Comparison of ENCODE assay signal across 7 worm cellular contexts in the genomic region with DNA sequence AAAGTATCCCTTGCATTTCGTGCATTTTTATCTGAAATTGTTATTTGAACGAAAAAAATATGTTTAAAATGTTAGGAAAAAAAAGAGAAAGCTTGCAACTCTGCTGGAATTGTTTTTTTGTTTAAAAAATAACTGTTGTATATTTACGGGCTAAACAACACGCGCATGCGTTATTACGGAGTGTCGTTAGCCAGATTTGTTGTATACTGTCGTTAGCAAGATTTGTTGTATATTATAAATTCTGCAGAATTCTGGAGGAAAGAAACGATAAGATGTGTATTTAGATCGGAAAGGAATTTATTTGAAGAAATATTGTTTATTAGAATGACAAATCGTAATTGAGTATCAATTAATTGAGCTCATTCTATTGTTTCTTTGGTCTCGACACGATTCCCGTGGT.
TF ChIP-seq lines count a peak whose summit lies in the region.

A gene (minus strand): TSS at position 31 of the 400 bp plus-strand sequence.

TF ChIP-seq in whole organism, L1 larva, 84 proteins besides CTCF, POLR2A, EP300 and RAD21 (continues in another document):
- TF ChIP-seq ztf-11 (tag; optimal IDR thresholded peaks at IDR 0.05; lab: Kevin White, UChicago) (no peak), snpc-4 (tag; optimal IDR thresholded peaks at IDR 0.05; lab: Kevin White, UChicago) (peak; percentile 85), dpl-1 (GFP tag; optimal IDR thresholded peaks at IDR 0.05; lab: Kevin White, UChicago) (peak; percentile 24 to 64 (median 56)), lsy-2 (tag; optimal IDR thresholded peaks at IDR 0.05; lab: Kevin White, UChicago) (peak; percentile 34 to 77), C16A3.4 (tag; optimal IDR thresholded peaks at IDR 0.05; lab: Kevin White, UChicago) (peak; percentile 32), egl-27 (tag; optimal IDR thresholded peaks at IDR 0.05; lab: Kevin White, UChicago) (no peak), nhr-84 (tag; optimal IDR thresholded peaks at IDR 0.05; lab: Kevin White, UChicago) (no peak), fos-1 (tag; optimal IDR thresholded peaks at IDR 0.05; lab: Kevin White, UChicago) (no peak), ceh-82 (tag; optimal IDR thresholded peaks at IDR 0.05; lab: Kevin White, UChicago) (peak in 1 of 3 experiments; percentile 35), unc-62 (GFP tag; optimal IDR thresholded peaks at IDR 0.05; lab: Kevin White, UChicago) (no peak), skn-1 (tag; optimal IDR thresholded peaks at IDR 0.05; lab: Kevin White, UChicago) (peak; percentile 38), F16B12.6 (tag; optimal IDR thresholded peaks at IDR 0.05; lab: Kevin White, UChicago) (peak; percentile 44)

TF ChIP-seq in whole organism, L2 larva, 48 proteins besides CTCF, POLR2A, EP300 and RAD21 (continues in another document):
- TF ChIP-seq F13H6.1 (tag; optimal IDR thresholded peaks at IDR 0.05; lab: Kevin White, UChicago), result no peak
- TF ChIP-seq ceh-82 (tag; optimal IDR thresholded peaks at IDR 0.05; lab: Kevin White, UChicago), result no peak
- no peak for TF ChIP-seq unc-62 (GFP tag; optimal IDR thresholded peaks at IDR 0.05; lab: Kevin White, UChicago)
- no peak for TF ChIP-seq aly-2 (tag; optimal IDR thresholded peaks at IDR 0.05; lab: Kevin White, UChicago)
- TF ChIP-seq nhr-10 (tag; optimal IDR thresholded peaks at IDR 0.05; lab: Kevin White, UChicago), result no peak
- no peak for TF ChIP-seq mdl-1 (tag; optimal IDR thresholded peaks at IDR 0.05; lab: Kevin White, UChicago)
- no peak for TF ChIP-seq nhr-77 (tag; optimal IDR thresholded peaks at IDR 0.05; lab: Kevin White, UChicago)
- no peak for TF ChIP-seq elt-1 (tag; optimal IDR thresholded peaks at IDR 0.05; lab: Kevin White, UChicago)
- TF ChIP-seq ztf-11 (tag; optimal IDR thresholded peaks at IDR 0.05; lab: Kevin White, UChicago), result no peak
- peak; percentile 65 for TF ChIP-seq C34F6.9 (tag; optimal IDR thresholded peaks at IDR 0.05; lab: Kevin White, UChicago)
- TF ChIP-seq egl-27 (tag; optimal IDR thresholded peaks at IDR 0.05; lab: Kevin White, UChicago), result no peak
- TF ChIP-seq nhr-12 (tag; optimal IDR thresholded peaks at IDR 0.05; lab: Kevin White, UChicago), result no peak
- no peak for TF ChIP-seq elt-3 (tag; optimal IDR thresholded peaks at IDR 0.05; lab: Kevin White, UChicago)

TF ChIP-seq in whole organism, L3 larva, 47 proteins besides CTCF, POLR2A, EP300 and RAD21:
- TF ChIP-seq mdl-1 (tag; optimal IDR thresholded peaks at IDR 0.05; lab: Kevin White, UChicago), result no peak
- TF ChIP-seq nhr-25 (tag; optimal IDR thresholded peaks at IDR 0.05; lab: Kevin White, UChicago), result no peak
- TF ChIP-seq lin-15B (tag; optimal IDR thresholded peaks at IDR 0.05; lab: Kevin White, UChicago), result peak; percentile 35
- peak; percentile 28 for TF ChIP-seq hmg-11 (tag; optimal IDR thresholded peaks at IDR 0.05; lab: Kevin White, UChicago)
- TF ChIP-seq snpc-4 (tag; optimal IDR thresholded peaks at IDR 0.05; lab: Kevin White, UChicago), result peak; percentile 86
- TF ChIP-seq R02D3.7 (tag; optimal IDR thresholded peaks at IDR 0.05; lab: Kevin White, UChicago), result peak; percentile 76
- TF ChIP-seq nhr-23 (tag; optimal IDR thresholded peaks at IDR 0.05; lab: Kevin White, UChicago), result peak; percentile 49
- peak; percentile 37 for TF ChIP-seq nfya-1 (tag; optimal IDR thresholded peaks at IDR 0.05; lab: Kevin White, UChicago; ENCODE audit: insufficient read depth)

TF ChIP-seq in whole organism, L4 larva, 104 proteins besides CTCF, POLR2A, EP300 and RAD21 (continues in another document):
- TF ChIP-seq ZK337.2 (GFP tag; IDR thresholded peaks at IDR 0.05; lab: Robert Waterston, UW), result no peak
- no peak for TF ChIP-seq mxl-2 (GFP tag; conservative IDR thresholded peaks at IDR 0.05; lab: Robert Waterston, UW)
- no peak for TF ChIP-seq pha-4 (GFP tag; IDR thresholded peaks at IDR 0.05; lab: Robert Waterston, UW)
- no peak for TF ChIP-seq pha-4 (tag; optimal IDR thresholded peaks at IDR 0.05; lab: Kevin White, UChicago)
- TF ChIP-seq Y48G9A.11 (GFP tag; IDR thresholded peaks at IDR 0.05; lab: Robert Waterston, UW), result peak; percentile 89
- no peak for TF ChIP-seq dve-1 (tag; optimal IDR thresholded peaks at IDR 0.05; lab: Kevin White, UChicago; ENCODE audit: insufficient read depth)
- no peak for TF ChIP-seq nhr-25 (tag; optimal IDR thresholded peaks at IDR 0.05; lab: Kevin White, UChicago; ENCODE audit: borderline replicate concordance, insufficient read depth)
- TF ChIP-seq T20F7.1 (GFP tag; optimal IDR thresholded peaks at IDR 0.05; lab: Kevin White, UChicago), result peak; percentile 96
- TF ChIP-seq R02D3.7 (tag; optimal IDR thresholded peaks at IDR 0.05; lab: Kevin White, UChicago), result peak; percentile 51
- no peak for TF ChIP-seq Y75B8A.6 (GFP tag; IDR thresholded peaks at IDR 0.05; lab: Robert Waterston, UW)
- TF ChIP-seq unc-62 (GFP tag; optimal IDR thresholded peaks at IDR 0.05 in 1 of 2; lab: Kevin White, UChicago), result no peak
- no peak for TF ChIP-seq unc-62 (tag; optimal IDR thresholded peaks at IDR 0.05; lab: Kevin White, UChicago)
- no peak for TF ChIP-seq daf-12 (tag; optimal IDR thresholded peaks at IDR 0.05; lab: Kevin White, UChicago)
- peak; percentile 49 for TF ChIP-seq hlh-30 (tag; optimal IDR thresholded peaks at IDR 0.05; lab: Kevin White, UChicago; ENCODE audit: insufficient read depth)

TF ChIP-seq in whole organism, late embryonic, 69 proteins besides CTCF, POLR2A, EP300 and RAD21:
- TF ChIP-seq che-1 (tag; optimal IDR thresholded peaks at IDR 0.05; lab: Kevin White, UChicago), result no peak
- TF ChIP-seq unc-86 (tag; optimal IDR thresholded peaks at IDR 0.05; lab: Kevin White, UChicago), result no peak
- no peak for TF ChIP-seq npax-4 (tag; optimal IDR thresholded peaks at IDR 0.05; lab: Kevin White, UChicago)
- TF ChIP-seq nfya-1 (tag; optimal IDR thresholded peaks at IDR 0.05; lab: Kevin White, UChicago), result peak; percentile 2
- TF ChIP-seq ceh-24 (tag; optimal IDR thresholded peaks at IDR 0.05; lab: Kevin White, UChicago), result no peak
- no peak for TF ChIP-seq ahr-1 (tag; optimal IDR thresholded peaks at IDR 0.05; lab: Kevin White, UChicago)
TF ChIP-seq in whole organism, late embryonic: peak in this region for 1.

TF ChIP-seq in whole organism, mixed stage, embryonic, 35 proteins besides CTCF, POLR2A, EP300 and RAD21:
- TF ChIP-seq ceh-39 (tag; optimal IDR thresholded peaks at IDR 0.05; lab: Kevin White, UChicago) (peak; percentile 1), nhr-2 (tag; optimal IDR thresholded peaks at IDR 0.05; lab: Kevin White, UChicago) (no peak), unc-62 (GFP tag; optimal IDR thresholded peaks at IDR 0.05; lab: Kevin White, UChicago) (no peak), lin-13 (tag; optimal IDR thresholded peaks at IDR 0.05; lab: Kevin White, UChicago) (no peak), ztf-11 (tag; optimal IDR thresholded peaks at IDR 0.05; lab: Kevin White, UChicago) (no peak), lsy-2 (tag; optimal IDR thresholded peaks at IDR 0.05; lab: Kevin White, UChicago) (peak; percentile 60), snpc-4 (tag; optimal IDR thresholded peaks at IDR 0.05; lab: Kevin White, UChicago) (no peak), ces-1 (GFP tag; optimal IDR thresholded peaks at IDR 0.05; lab: Kevin White, UChicago) (peak; percentile 42), unc-120 (tag; optimal IDR thresholded peaks at IDR 0.05; lab: Kevin White, UChicago; ENCODE audit: poor library complexity, severe bottlenecking) (no peak), nhr-28 (tag; optimal IDR thresholded peaks at IDR 0.05; lab: Kevin White, UChicago) (no peak), ceh-83 (GFP tag; optimal IDR thresholded peaks at IDR 0.05; lab: Kevin White, UChicago) (no peak), sem-2 (GFP tag; optimal IDR thresholded peaks at IDR 0.05; lab: Kevin White, UChicago) (no peak), zip-8 (tag; optimal IDR thresholded peaks at IDR 0.05; lab: Kevin White, UChicago) (no peak)
TF ChIP-seq in whole organism, mixed stage, embryonic: peak in this region for 3.

TF ChIP-seq in whole organism, young adult, 124 proteins besides CTCF, POLR2A, EP300 and RAD21:
- TF ChIP-seq ztf-26 (tag; optimal IDR thresholded peaks at IDR 0.05; lab: Kevin White, UChicago) (no peak), T26A5.8 (tag; optimal IDR thresholded peaks at IDR 0.05; lab: Kevin White, UChicago) (no peak), mxl-1 (tag; optimal IDR thresholded peaks at IDR 0.05; lab: Kevin White, UChicago) (no peak), snpc-1.1 (tag; optimal IDR thresholded peaks at IDR 0.05; lab: Kevin White, UChicago; ENCODE audit: insufficient read depth) (no peak), F37B4.10 (GFP tag; IDR thresholded peaks at IDR 0.05; lab: Robert Waterston, UW) (no peak), madf-10 (tag; optimal IDR thresholded peaks at IDR 0.05; lab: Kevin White, UChicago) (no peak), rpc-1 (optimal IDR thresholded peaks at IDR 0.05; lab: Kevin White, UChicago) (no peak), rpc-1 (tag; optimal IDR thresholded peaks at IDR 0.05; lab: Kevin White, UChicago) (no peak), attf-3 (GFP tag; conservative IDR thresholded peaks at IDR 0.05; lab: Robert Waterston, UW) (peak; percentile 95), snpc-4 (GFP tag; optimal IDR thresholded peaks at IDR 0.05; lab: Kevin White, UChicago) (no peak), snpc-4 (tag; optimal IDR thresholded peaks at IDR 0.05; lab: Kevin White, UChicago) (peak in 1 of 4 experiments; percentile 52), B0019.2 (GFP tag; conservative IDR thresholded peaks at IDR 0.05; lab: Robert Waterston, UW) (no peak), ZK185.1 (tag; optimal IDR thresholded peaks at IDR 0.05; lab: Kevin White, UChicago; ENCODE audit: poor library complexity, severe bottlenecking) (no peak), nhr-90 (tag; optimal IDR thresholded peaks at IDR 0.05; lab: Kevin White, UChicago) (no peak), xnd-1 (tag; optimal IDR thresholded peaks at IDR 0.05; lab: Kevin White, UChicago) (no peak), nfya-2 (GFP tag; IDR thresholded peaks at IDR 0.05; lab: Robert Waterston, UW) (no peak), dpl-1 (GFP tag; optimal IDR thresholded peaks at IDR 0.05; lab: Kevin White, UChicago) (no peak), nhr-27 (tag; optimal IDR thresholded peaks at IDR 0.05; lab: Kevin White, UChicago) (no peak), zfh-2 (GFP tag; conservative IDR thresholded peaks at IDR 0.05; lab: Robert Waterston, UW) (no peak), lin-35 (GFP tag; optimal IDR thresholded peaks at IDR 0.05; lab: Kevin White, UChicago) (peak in 1 of 3 experiments; percentile 56)
